Worm (Caenorhabditis elegans) whole organism, late embryonic: Measurements from ENCODE around the gene K02F3.9.

Source experiments
- F13H6.1 ChIP-seq: sonication (generic microtip); optimal IDR thresholded peaks from 2 replicates; lab custom pipeline; 2016; ENCODE audit warnings: missing genetic modification characterization, missing compliant biosample characterization
- K02D7.2 ChIP-seq: sonication (generic microtip); optimal IDR thresholded peaks from 2 replicates; lab custom pipeline; 2017; ENCODE audit warnings: mild to moderate bottlenecking, missing genetic modification characterization, missing compliant biosample characterization
- K09A11.1 ChIP-seq: sonication (generic microtip); optimal IDR thresholded peaks from 2 replicates; lab custom pipeline; 2017; ENCODE audit warnings: antibody characterized with exemption, mild to moderate bottlenecking, missing genetic modification characterization, missing compliant biosample characterization; ENCODE audit not compliant: insufficient read depth
- T23F11.4 ChIP-seq: fragments of 200-800 bp; sonication (Bioruptor generic); optimal IDR thresholded peaks from 2 replicates; lab custom pipeline; 2018; ENCODE audit warnings: mild to moderate bottlenecking, missing genetic modification characterization, missing compliant biosample characterization
- ceh-14 ChIP-seq: sonication (generic microtip); optimal IDR thresholded peaks from 2 replicates; lab custom pipeline; 2016; ENCODE audit warnings: missing genotype, missing genetic modification characterization, missing compliant biosample characterization
- ceh-18 ChIP-seq: sonication (generic microtip); optimal IDR thresholded peaks from 2 replicates; lab custom pipeline; 2016; ENCODE audit warnings: missing genetic modification characterization, missing compliant biosample characterization
- ceh-2 ChIP-seq: sonication (generic microtip); optimal IDR thresholded peaks from 2 replicates; lab custom pipeline; 2016; ENCODE audit warnings: missing genotype, missing genetic modification characterization, missing compliant biosample characterization
- ceh-24 ChIP-seq: sonication (generic microtip); optimal IDR thresholded peaks from 2 replicates; lab custom pipeline; 2016; ENCODE audit warnings: mild to moderate bottlenecking, missing genetic modification characterization, missing compliant biosample characterization
- ceh-30 ChIP-seq: fragments of 150-350 bp; optimal IDR thresholded peaks from 2 replicates; lab custom pipeline; 2014; ENCODE audit warnings: missing biosample characterization, missing genetic modification characterization
- ceh-31 ChIP-seq: sonication (generic microtip); optimal IDR thresholded peaks from 2 replicates; lab custom pipeline; 2016; ENCODE audit warnings: missing genetic modification characterization, missing compliant biosample characterization
- ceh-45 ChIP-seq: fragments of 200-800 bp; sonication (Bioruptor generic); IDR thresholded peaks from 2 replicates; pipeline ENCODE4 v1.3.6; 2022; ENCODE audit warnings: missing genetic modification reagents, missing genetic modification characterization, missing compliant biosample characterization
- ceh-48 ChIP-seq: sonication (generic microtip); optimal IDR thresholded peaks from 2 replicates; lab custom pipeline; 2016; ENCODE audit warnings: missing genetic modification characterization, inconsistent platforms, missing compliant biosample characterization
- ceh-6 ChIP-seq: fragments of 200-800 bp; sonication (Bioruptor generic); optimal IDR thresholded peaks from 2 replicates; lab custom pipeline; 2018; ENCODE audit warnings: mild to moderate bottlenecking, missing genetic modification characterization, missing compliant biosample characterization
- ceh-9 ChIP-seq: sonication (generic microtip); optimal IDR thresholded peaks from 2 replicates; lab custom pipeline; 2016; ENCODE audit warnings: mild to moderate bottlenecking, missing genetic modification characterization, inconsistent platforms, missing compliant biosample characterization
- che-1 ChIP-seq: sonication (generic microtip); optimal IDR thresholded peaks from 2 replicates; lab custom pipeline; 2016; ENCODE audit warnings: mild to moderate bottlenecking, missing genetic modification characterization, missing compliant biosample characterization
- ets-4 ChIP-seq: sonication (generic microtip); optimal IDR thresholded peaks from 2 replicates; lab custom pipeline; 2016; ENCODE audit warnings: missing genetic modification characterization, missing compliant biosample characterization
- eyg-1 ChIP-seq: sonication (generic microtip); optimal IDR thresholded peaks from 2 replicates; lab custom pipeline; 2016; ENCODE audit warnings: missing genotype, missing genetic modification characterization, missing compliant biosample characterization
- fkh-6 ChIP-seq: sonication (generic microtip); optimal IDR thresholded peaks from 2 replicates; lab custom pipeline; 2016; ENCODE audit warnings: missing genetic modification characterization, missing compliant biosample characterization
- gmeb-2 ChIP-seq: sonication (generic microtip); optimal IDR thresholded peaks from 2 replicates; lab custom pipeline; 2016; ENCODE audit warnings: missing genetic modification characterization, inconsistent platforms, missing compliant biosample characterization
- hlh-15 ChIP-seq: sonication (generic microtip); optimal IDR thresholded peaks from 2 replicates; lab custom pipeline; 2016; ENCODE audit warnings: missing genetic modification characterization, missing compliant biosample characterization
- hlh-6 ChIP-seq: sonication (generic microtip); optimal IDR thresholded peaks from 2 replicates; lab custom pipeline; 2016; ENCODE audit warnings: missing genotype, missing genetic modification characterization, missing compliant biosample characterization
- lim-6 ChIP-seq: sonication (generic microtip); optimal IDR thresholded peaks from 2 replicates; lab custom pipeline; 2016; ENCODE audit warnings: missing genetic modification characterization, missing compliant biosample characterization
- lin-11 ChIP-seq: fragments of 200-800 bp; sonication (Bioruptor generic); optimal IDR thresholded peaks from 2 replicates; lab custom pipeline; 2018; ENCODE audit warnings: mild to moderate bottlenecking, missing genetic modification characterization, missing compliant biosample characterization
- madf-2 ChIP-seq: sonication (generic microtip); optimal IDR thresholded peaks from 2 replicates; lab custom pipeline; 2017; ENCODE audit warnings: missing genetic modification characterization, missing compliant biosample characterization
- mec-3 ChIP-seq: sonication (generic microtip); optimal IDR thresholded peaks from 2 replicates; lab custom pipeline; 2016; ENCODE audit warnings: borderline replicate concordance, missing genetic modification characterization, missing compliant biosample characterization
- nfya-1 ChIP-seq: sonication (generic microtip); optimal IDR thresholded peaks from 2 replicates; lab custom pipeline; 2017; ENCODE audit warnings: missing genetic modification characterization, mild to moderate bottlenecking, missing compliant biosample characterization, antibody characterized with exemption, moderate library complexity
- nhr-11 ChIP-seq: fragments of 150-350 bp; optimal IDR thresholded peaks from 2 replicates; lab custom pipeline; 2014; ENCODE audit warnings: missing biosample characterization, missing genetic modification characterization
- nhr-232 ChIP-seq: sonication (generic microtip); optimal IDR thresholded peaks from 2 replicates; lab custom pipeline; 2016; ENCODE audit warnings: missing genetic modification characterization, missing compliant biosample characterization
- npax-4 ChIP-seq: sonication (generic microtip); optimal IDR thresholded peaks from 2 replicates; lab custom pipeline; 2016; ENCODE audit warnings: missing genetic modification characterization, missing compliant biosample characterization
- odd-2 ChIP-seq: sonication (generic microtip); optimal IDR thresholded peaks from 2 replicates; lab custom pipeline; 2017; ENCODE audit warnings: antibody characterized with exemption, mild to moderate bottlenecking, missing genetic modification characterization, missing compliant biosample characterization
- pag-3 ChIP-seq: sonication (generic microtip); optimal IDR thresholded peaks from 2 replicates; lab custom pipeline; 2016; ENCODE audit warnings: missing compliant biosample characterization, missing genetic modification characterization, borderline replicate concordance
- pat-9 ChIP-seq: fragments of 200-800 bp; sonication (Bioruptor generic); optimal IDR thresholded peaks from 2 replicates; lab custom pipeline; 2018; ENCODE audit warnings: mild to moderate bottlenecking, missing genetic modification characterization, moderate library complexity, missing compliant biosample characterization
- pax-1 ChIP-seq: fragments of 150-350 bp; optimal IDR thresholded peaks from 2 replicates; lab custom pipeline; 2014; ENCODE audit warnings: missing biosample characterization, missing genetic modification characterization
- pha-4 ChIP-seq: fragments of 150-350 bp; optimal IDR thresholded peaks from 2 replicates; lab custom pipeline; 2018; ENCODE audit warnings: missing biosample characterization, missing genetic modification reagents, missing genetic modification characterization
- pqm-1 ChIP-seq: sonication (generic microtip); optimal IDR thresholded peaks from 2 replicates; lab custom pipeline; 2016; ENCODE audit warnings: missing genetic modification characterization, missing compliant biosample characterization
- pros-1 ChIP-seq: fragments of 150-350 bp; optimal IDR thresholded peaks from 2 replicates; lab custom pipeline; 2014; ENCODE audit warnings: missing biosample characterization, missing genetic modification reagents, missing genetic modification characterization
- ref-2 ChIP-seq: sonication (generic microtip); optimal IDR thresholded peaks from 2 replicates; lab custom pipeline; 2016; ENCODE audit warnings: missing genetic modification characterization, missing compliant biosample characterization
- sox-2 ChIP-seq: fragments of 200-800 bp; sonication (Bioruptor generic); IDR thresholded peaks from 2 replicates; pipeline ENCODE4 v1.3.6; 2022; ENCODE audit warnings: missing genetic modification reagents, missing genetic modification characterization, missing compliant biosample characterization
- sox-4 ChIP-seq: sonication (generic microtip); optimal IDR thresholded peaks from 2 replicates; lab custom pipeline; 2017; ENCODE audit warnings: mild to moderate bottlenecking, missing genetic modification characterization, inconsistent platforms, missing compliant biosample characterization
- tbx-7 ChIP-seq: sonication (generic microtip); optimal IDR thresholded peaks from 2 replicates; lab custom pipeline; 2016; ENCODE audit warnings: missing genotype, missing genetic modification characterization, missing compliant biosample characterization
- ttx-3 ChIP-seq: sonication (generic microtip); optimal IDR thresholded peaks from 2 replicates; lab custom pipeline; 2016; ENCODE audit warnings: missing genetic modification reagents, missing genetic modification characterization, missing compliant biosample characterization
- unc-3 ChIP-seq, 2 experiments: fragments of 200-800 bp in 1 of 2; sonication (Bioruptor generic) in 1 of 2; sonication (generic microtip) in 1 of 2; conservative IDR thresholded peaks in 1 of 2; optimal IDR thresholded peaks in 1 of 2; 2 replicates each; pipeline versions ENCODE4 v1.3.6 to Lab custom; 2016 to 2022; ENCODE audit warnings: missing compliant biosample characterization in 2 of 2, missing genetic modification characterization in 2 of 2, missing genetic modification reagents in 1 of 2
- unc-42 ChIP-seq: sonication (generic microtip); optimal IDR thresholded peaks from 2 replicates; lab custom pipeline; 2016; ENCODE audit warnings: missing genotype, missing genetic modification characterization, missing compliant biosample characterization
- unc-86 ChIP-seq: sonication (generic microtip); optimal IDR thresholded peaks from 2 replicates; lab custom pipeline; 2016; ENCODE audit warnings: missing genetic modification characterization, missing compliant biosample characterization
- zip-5 ChIP-seq: sonication (generic microtip); optimal IDR thresholded peaks from 2 replicates; lab custom pipeline; 2016; ENCODE audit warnings: missing genetic modification characterization, missing compliant biosample characterization
- ztf-16 ChIP-seq: sonication (generic microtip); optimal IDR thresholded peaks from 2 replicates; lab custom pipeline; 2017; ENCODE audit warnings: missing genetic modification characterization, missing compliant biosample characterization

K02F3.9 gene

DNA sequence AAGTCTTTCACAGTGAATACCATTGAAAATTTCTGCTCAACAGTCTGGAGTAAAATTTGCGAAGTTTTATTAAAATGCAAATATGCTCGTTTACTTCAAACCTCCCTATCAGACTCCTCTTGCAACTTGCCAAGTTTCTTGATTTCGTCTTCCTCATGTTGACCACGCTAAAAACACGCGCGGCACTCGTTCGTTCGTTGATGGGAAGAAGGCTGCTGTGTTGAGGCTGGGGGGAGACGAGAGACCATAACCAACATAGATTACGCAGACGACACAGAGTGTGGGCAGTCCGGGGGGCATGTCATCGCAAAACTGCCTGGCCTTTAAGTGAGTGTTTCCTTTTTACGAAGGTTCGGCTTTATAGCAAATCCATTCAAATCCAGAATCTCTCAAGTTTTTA, 2.8 kb upstream of the K02F3.9 start:
- TF ChIP-seq nfya-1 (tag; lab: Kevin White, UChicago) (peak; percentile 31), ceh-9 (tag; lab: Kevin White, UChicago) (no peak), fkh-6 (tag; lab: Kevin White, UChicago) (peak; percentile 16)

DNA sequence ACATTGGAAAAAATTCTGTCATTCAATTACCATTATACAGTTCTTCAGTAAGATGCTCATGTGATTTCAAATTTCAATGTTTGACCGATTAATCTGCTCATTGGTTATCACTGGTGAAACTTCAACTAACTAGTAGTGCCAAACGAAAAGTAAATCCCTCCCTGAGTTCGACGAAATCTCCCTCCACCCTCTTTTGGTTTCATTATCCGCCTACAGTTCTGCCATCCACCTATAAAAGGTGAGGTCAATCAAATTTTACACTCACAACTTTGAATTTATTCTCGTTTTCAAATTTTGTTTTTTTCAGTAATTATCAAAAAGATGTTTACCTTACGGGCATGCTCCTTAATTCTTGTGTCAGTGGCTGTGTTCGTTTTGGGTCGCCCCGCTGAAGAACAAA, 1.5 kb upstream of the K02F3.9 start, which contains the start of gene far-8:
TSS of gene far-8 (plus strand) at position 301 of the 400 bp plus-strand sequence.
- TF ChIP-seq odd-2 (tag; lab: Kevin White, UChicago) (no peak), lim-6 (tag; lab: Kevin White, UChicago) (no peak), ceh-45 (GFP tag; lab: Robert Waterston, UW) (no peak), K02D7.2 (no peak), pqm-1 (tag; lab: Kevin White, UChicago) (no peak), lin-11 (tag; lab: Kevin White, UChicago) (no peak), unc-86 (no peak), nhr-11 (tag; lab: Kevin White, UChicago) (no peak), ceh-18 (tag; lab: Kevin White, UChicago) (no peak), madf-2 (no peak), sox-2 (GFP tag; lab: Robert Waterston, UW) (no peak), F13H6.1 (tag; lab: Kevin White, UChicago) (no peak), hlh-15 (no peak), pax-1 (tag; lab: Kevin White, UChicago) (no peak), unc-42 (no peak), npax-4 (tag; lab: Kevin White, UChicago) (no peak), K09A11.1 (tag; lab: Kevin White, UChicago) (no peak), unc-3 (GFP tag; conservative IDR thresholded peaks at IDR 0.05; lab: Robert Waterston, UW) (no peak), unc-3 (tag; optimal IDR thresholded peaks at IDR 0.05; lab: Kevin White, UChicago) (no peak), tbx-7 (tag; lab: Kevin White, UChicago) (no peak)

ce11 chrIII:839491-839890, 1.7 kb downstream of the K02F3.9 start, which contains the start of gene dos-3:
dos-3 (minus strand) TSS chrIII:839591.
- TF ChIP-seq eyg-1 (tag; lab: Kevin White, UChicago): no peak
- no peak for TF ChIP-seq nhr-232 (tag; lab: Kevin White, UChicago)

ce11 chrIII:835713-836278, 5.4 kb downstream of the K02F3.9 start:
- TF ChIP-seq tbx-7 (tag; lab: Kevin White, UChicago) (no peak), npax-4 (tag; lab: Kevin White, UChicago) (no peak), pat-9 (no peak), ceh-48 (tag; lab: Kevin White, UChicago) (peak; percentile 26), pha-4 (no peak), hlh-6 (tag; lab: Kevin White, UChicago) (no peak), ceh-30 (tag; lab: Kevin White, UChicago) (no peak), ets-4 (tag; lab: Kevin White, UChicago) (no peak), hlh-15 (no peak), ztf-16 (tag; lab: Kevin White, UChicago) (peak; percentile 35), ref-2 (peak; percentile 38), ceh-18 (tag; lab: Kevin White, UChicago) (no peak), che-1 (tag; lab: Kevin White, UChicago) (peak; percentile 54), lin-11 (tag; lab: Kevin White, UChicago) (peak; percentile 57), pros-1 (tag; lab: Kevin White, UChicago) (no peak), ceh-6 (GFP tag; lab: Kevin White, UChicago) (no peak), pag-3 (tag; lab: Kevin White, UChicago) (no peak), gmeb-2 (tag; lab: Kevin White, UChicago) (peak; percentile 73), zip-5 (tag; lab: Kevin White, UChicago) (no peak), madf-2 (peak; percentile 91), T23F11.4 (GFP tag; lab: Kevin White, UChicago) (peak; percentile 81), sox-4 (peak; percentile 70), ceh-2 (tag; lab: Kevin White, UChicago) (no peak), ttx-3 (no peak), ceh-14 (tag; lab: Kevin White, UChicago) (no peak), nhr-232 (tag; lab: Kevin White, UChicago) (no peak), odd-2 (tag; lab: Kevin White, UChicago) (no peak), mec-3 (tag; lab: Kevin White, UChicago) (no peak), ceh-24 (tag; lab: Kevin White, UChicago) (peak; percentile 30), ceh-31 (tag; lab: Kevin White, UChicago) (no peak)
